Fruit fly (Drosophila melanogaster) whole organism, embryonic: ENCODE data around the gene shv.

Experiments used
- Ada2b ChIP-seq: fragments of 200-800 bp; sonication (Bioruptor generic); IDR thresholded peaks from 2 replicates; pipeline ENCODE4 v1.3.6; 2022; ENCODE audit warnings: missing biosample characterization, missing genetic modification characterization
- Adf1 ChIP-seq: fragments of 200-800 bp; sonication (Bioruptor generic); IDR thresholded peaks from 2 replicates; pipeline ENCODE4 v1.3.6; 2022; ENCODE audit warnings: missing biosample characterization, missing genetic modification characterization
- Bdp1 ChIP-seq: fragments of 200-800 bp; sonication (Bioruptor generic); optimal IDR thresholded peaks from 3 replicates; lab custom pipeline; 2016; ENCODE audit warnings: missing biosample characterization, missing genetic modification characterization
- CG10267 ChIP-seq: fragments of 200-800 bp; sonication (Bioruptor generic); optimal IDR thresholded peaks from 2 replicates; lab custom pipeline; 2018; ENCODE audit warnings: missing biosample characterization, mild to moderate bottlenecking, missing genetic modification characterization, moderate library complexity
- CG10654 ChIP-seq: fragments of 200-800 bp; sonication (Bioruptor generic); optimal IDR thresholded peaks from 2 replicates; lab custom pipeline; 2016; ENCODE audit warnings: missing biosample characterization, missing genetic modification characterization
- CG12744 ChIP-seq: fragments of 200-800 bp; sonication (Bioruptor generic); optimal IDR thresholded peaks from 2 replicates; lab custom pipeline; 2016; ENCODE audit warnings: missing biosample characterization, missing genetic modification characterization
- CG14014 ChIP-seq: fragments of 200-800 bp; sonication (Bioruptor generic); IDR thresholded peaks from 2 replicates; pipeline ENCODE4 v1.3.6; 2022; ENCODE audit warnings: missing biosample characterization, missing genetic modification characterization
- CG1603 ChIP-seq: fragments of 200-800 bp; sonication (Bioruptor generic); optimal IDR thresholded peaks from 2 replicates; lab custom pipeline; 2019; ENCODE audit warnings: missing biosample characterization, mild to moderate bottlenecking, missing genetic modification characterization, moderate library complexity
- CG16815 ChIP-seq: fragments of 200-800 bp; sonication (Bioruptor generic); optimal IDR thresholded peaks from 3 replicates; lab custom pipeline; 2017; ENCODE audit warnings: missing biosample characterization, mild to moderate bottlenecking, missing genetic modification characterization
- CG17829 ChIP-seq: fragments of 200-800 bp; optimal IDR thresholded peaks from 2 replicates; lab custom pipeline; 2019; ENCODE audit warnings: missing biosample characterization, mild to moderate bottlenecking, missing genetic modification characterization, moderate library complexity
- CG18011 ChIP-seq: fragments of 200-800 bp; sonication (Bioruptor generic); optimal IDR thresholded peaks from 2 replicates; lab custom pipeline; 2017; ENCODE audit warnings: missing biosample characterization, missing genetic modification characterization, mild to moderate bottlenecking, moderate library complexity, missing genotype
- CG1832 ChIP-seq: fragments of 200-800 bp; sonication (Bioruptor generic); optimal IDR thresholded peaks from 2 replicates; lab custom pipeline; 2017; ENCODE audit warnings: missing biosample characterization, mild to moderate bottlenecking, missing genetic modification characterization, inconsistent platforms
- CG30403 ChIP-seq: fragments of 200-800 bp; sonication (Bioruptor generic); optimal IDR thresholded peaks from 3 replicates; lab custom pipeline; 2016; ENCODE audit warnings: missing biosample characterization, missing genetic modification characterization
- CG30431 ChIP-seq: fragments of 200-800 bp; sonication (Bioruptor generic); optimal IDR thresholded peaks from 2 replicates; lab custom pipeline; 2017; ENCODE audit warnings: missing biosample characterization, missing genetic modification characterization
- CG3065 ChIP-seq: fragments of 200-800 bp; sonication (Bioruptor generic); optimal IDR thresholded peaks from 2 replicates; lab custom pipeline; 2016; ENCODE audit warnings: missing biosample characterization, missing genetic modification characterization
- CG31224 ChIP-seq: fragments of 200-800 bp; sonication (Bioruptor generic); IDR thresholded peaks from 2 replicates; pipeline ENCODE4 v1.3.6; 2022; ENCODE audit warnings: missing biosample characterization, missing genetic modification characterization
- CG33557 ChIP-seq: fragments of 200-800 bp; sonication (Bioruptor generic); optimal IDR thresholded peaks from 2 replicates; lab custom pipeline; 2019; ENCODE audit warnings: missing biosample characterization, mild to moderate bottlenecking, missing genetic modification characterization, moderate library complexity
- CG3407 ChIP-seq: fragments of 200-800 bp; sonication (Bioruptor generic); optimal IDR thresholded peaks from 2 replicates; lab custom pipeline; 2018; ENCODE audit warnings: missing biosample characterization, mild to moderate bottlenecking, missing genetic modification characterization
- CG3838 ChIP-seq: fragments of 200-800 bp; sonication (Bioruptor generic); optimal IDR thresholded peaks from 3 replicates; lab custom pipeline; 2016; ENCODE audit warnings: missing biosample characterization, missing genetic modification characterization
- CG4854 ChIP-seq: fragments of 200-800 bp; sonication (Bioruptor generic); optimal IDR thresholded peaks from 2 replicates; lab custom pipeline; 2016; ENCODE audit warnings: missing biosample characterization, missing genetic modification characterization, inconsistent platforms
- CG6813 ChIP-seq: fragments of 200-800 bp; sonication (Bioruptor generic); optimal IDR thresholded peaks from 2 replicates; lab custom pipeline; 2017; ENCODE audit warnings: missing biosample characterization, missing genetic modification characterization, mild to moderate bottlenecking, moderate library complexity, missing genetic modification reagents
- CG8089 ChIP-seq: fragments of 200-800 bp; sonication (Bioruptor generic); optimal IDR thresholded peaks from 3 replicates; lab custom pipeline; 2016; ENCODE audit warnings: missing biosample characterization, missing genetic modification characterization
- CG9215 ChIP-seq: fragments of 200-800 bp; sonication (Bioruptor generic); IDR thresholded peaks from 2 replicates; pipeline ENCODE4 v1.3.6; 2022; ENCODE audit warnings: missing biosample characterization, missing genetic modification characterization
- D19B ChIP-seq: fragments of 200-800 bp; sonication (Bioruptor generic); optimal IDR thresholded peaks from 2 replicates; lab custom pipeline; 2017; ENCODE audit warnings: missing biosample characterization, mild to moderate bottlenecking, missing genetic modification characterization
- Eip74EF ChIP-seq, 2 experiments: fragments of 200-800 bp in 1 of 2; fragments of >200 bp in 1 of 2; sonication (Bioruptor generic) in 1 of 2; optimal IDR thresholded peaks; 2 replicates each; lab custom pipeline; 2017 to 2019; ENCODE audit warnings: missing biosample characterization in 2 of 2, missing genetic modification characterization in 2 of 2, mild to moderate bottlenecking in 1 of 2, moderate library complexity in 1 of 2
- Elba2 ChIP-seq: fragments of 200-800 bp; sonication (Bioruptor generic); optimal IDR thresholded peaks from 3 replicates; lab custom pipeline; 2016; ENCODE audit warnings: missing biosample characterization, missing genetic modification characterization
- Hr3 ChIP-seq: fragments of 200-800 bp; sonication (Bioruptor generic); optimal IDR thresholded peaks from 3 replicates; lab custom pipeline; 2016; ENCODE audit warnings: missing biosample characterization, missing genetic modification characterization
- Lhr ChIP-seq: fragments of 200-800 bp; sonication (Bioruptor generic); optimal IDR thresholded peaks from 3 replicates; lab custom pipeline; 2017; ENCODE audit warnings: mild to moderate bottlenecking, missing biosample characterization, missing genetic modification reagents, missing genetic modification characterization
- MBD-R2 ChIP-seq: fragments of 200-800 bp; sonication (Bioruptor generic); IDR thresholded peaks from 2 replicates; pipeline ENCODE4 v1.3.6; 2022; ENCODE audit warnings: missing biosample characterization, missing genetic modification characterization
- Meics ChIP-seq: fragments of 200-800 bp; sonication (Bioruptor generic); optimal IDR thresholded peaks from 2 replicates; lab custom pipeline; 2017; ENCODE audit warnings: missing biosample characterization, mild to moderate bottlenecking, missing genetic modification characterization
- Mrtf ChIP-seq: fragments of 200-800 bp; sonication (Bioruptor generic); IDR thresholded peaks from 3 replicates; pipeline ENCODE4 v1.3.6; 2022; ENCODE audit warnings: missing biosample characterization, missing genetic modification characterization
- Optix ChIP-seq: fragments of 200-800 bp; sonication (Bioruptor generic); IDR thresholded peaks from 3 replicates; pipeline ENCODE4 v1.3.6; 2022; ENCODE audit warnings: missing biosample characterization, missing genetic modification characterization
- Poxn ChIP-seq: fragments of 200-800 bp; sonication (Bioruptor generic); IDR thresholded peaks from 2 replicates; pipeline ENCODE4 v1.3.6; 2022; ENCODE audit warnings: missing biosample characterization, missing genetic modification characterization
- Stat92E ChIP-seq, 3 experiments: fragments of >200 bp in 2 of 3; fragments of 200-800 bp in 1 of 3; sonication (Bioruptor generic) in 1 of 3; optimal IDR thresholded peaks; 2 replicates each; lab custom pipeline; 2017 to 2019; ENCODE audit warnings: missing biosample characterization in 3 of 3, missing genetic modification characterization in 3 of 3, mild to moderate bottlenecking in 1 of 3, moderate library complexity in 1 of 3
- Xrp1 ChIP-seq: fragments of 200-800 bp; sonication (Bioruptor generic); IDR thresholded peaks from 2 replicates; pipeline ENCODE4 v1.3.6; 2022; ENCODE audit warnings: missing biosample characterization, missing genetic modification characterization
- aop ChIP-seq: fragments of 200-800 bp; sonication (Bioruptor generic); IDR thresholded peaks from 2 replicates; pipeline ENCODE4 v1.3.6; 2022; ENCODE audit warnings: missing biosample characterization, missing genetic modification characterization
- bab2 ChIP-seq: fragments of 200-800 bp; sonication (Bioruptor generic); optimal IDR thresholded peaks from 2 replicates; lab custom pipeline; 2016; ENCODE audit warnings: missing biosample characterization, missing genetic modification characterization
- dati ChIP-seq: fragments of 200-800 bp; sonication (Bioruptor generic); IDR thresholded peaks from 2 replicates; pipeline ENCODE4 v1.3.6; 2022; ENCODE audit warnings: missing biosample characterization, missing genetic modification characterization
- emc ChIP-seq: fragments of 200-800 bp; sonication (Bioruptor generic); optimal IDR thresholded peaks from 2 replicates; lab custom pipeline; 2016; ENCODE audit warnings: missing biosample characterization, missing genetic modification characterization
- ewg ChIP-seq: fragments of 200-800 bp; sonication (Bioruptor generic); optimal IDR thresholded peaks from 3 replicates; lab custom pipeline; 2017; ENCODE audit warnings: mild to moderate bottlenecking, missing biosample characterization, missing genetic modification reagents, missing genetic modification characterization
- fd3F ChIP-seq: fragments of 200-800 bp; sonication (Bioruptor generic); optimal IDR thresholded peaks from 2 replicates; lab custom pipeline; 2018; ENCODE audit warnings: missing biosample characterization, mild to moderate bottlenecking, missing genetic modification characterization, moderate library complexity
- gfzf ChIP-seq: fragments of 200-800 bp; sonication (Bioruptor generic); optimal IDR thresholded peaks from 2 replicates; lab custom pipeline; 2016; ENCODE audit warnings: missing biosample characterization, mild to moderate bottlenecking, missing genetic modification characterization, moderate library complexity
- hbn ChIP-seq: fragments of 200-800 bp; sonication (Bioruptor generic); IDR thresholded peaks from 2 replicates; pipeline ENCODE4 v1.3.6; 2022; ENCODE audit warnings: missing biosample characterization, missing genetic modification characterization; ENCODE audit not compliant: partially characterized antibody
- inv ChIP-seq: fragments of 200-800 bp; sonication (Bioruptor generic); IDR thresholded peaks from 2 replicates; pipeline ENCODE4 v1.3.6; 2022; ENCODE audit warnings: missing biosample characterization, missing genetic modification characterization; ENCODE audit not compliant: partially characterized antibody
- nom ChIP-seq: fragments of 200-800 bp; sonication (Bioruptor generic); optimal IDR thresholded peaks from 2 replicates; lab custom pipeline; 2017; ENCODE audit warnings: missing biosample characterization, missing genetic modification characterization, mild to moderate bottlenecking, moderate library complexity, missing genetic modification reagents
- org-1 ChIP-seq: fragments of 200-800 bp; sonication (Bioruptor generic); optimal IDR thresholded peaks from 2 replicates; lab custom pipeline; 2017; ENCODE audit warnings: missing biosample characterization, missing genetic modification characterization
- pita ChIP-seq: fragments of 200-800 bp; sonication (Bioruptor generic); optimal IDR thresholded peaks from 2 replicates; lab custom pipeline; 2017; ENCODE audit warnings: missing biosample characterization, mild to moderate bottlenecking, missing genetic modification characterization
- ranshi ChIP-seq: fragments of 200-800 bp; sonication (Bioruptor generic); IDR thresholded peaks from 2 replicates; pipeline ENCODE4 v1.3.6; 2022; ENCODE audit warnings: missing biosample characterization, missing genetic modification characterization
- run ChIP-seq: fragments of 200-800 bp; sonication (Bioruptor generic); optimal IDR thresholded peaks from 3 replicates; lab custom pipeline; 2018; ENCODE audit warnings: missing biosample characterization, mild to moderate bottlenecking, missing genetic modification characterization
- wek ChIP-seq: fragments of 200-800 bp; sonication (Bioruptor generic); optimal IDR thresholded peaks from 3 replicates; lab custom pipeline; 2018; ENCODE audit warnings: missing biosample characterization, mild to moderate bottlenecking, missing genetic modification characterization, moderate library complexity

Gene shv

DNA sequence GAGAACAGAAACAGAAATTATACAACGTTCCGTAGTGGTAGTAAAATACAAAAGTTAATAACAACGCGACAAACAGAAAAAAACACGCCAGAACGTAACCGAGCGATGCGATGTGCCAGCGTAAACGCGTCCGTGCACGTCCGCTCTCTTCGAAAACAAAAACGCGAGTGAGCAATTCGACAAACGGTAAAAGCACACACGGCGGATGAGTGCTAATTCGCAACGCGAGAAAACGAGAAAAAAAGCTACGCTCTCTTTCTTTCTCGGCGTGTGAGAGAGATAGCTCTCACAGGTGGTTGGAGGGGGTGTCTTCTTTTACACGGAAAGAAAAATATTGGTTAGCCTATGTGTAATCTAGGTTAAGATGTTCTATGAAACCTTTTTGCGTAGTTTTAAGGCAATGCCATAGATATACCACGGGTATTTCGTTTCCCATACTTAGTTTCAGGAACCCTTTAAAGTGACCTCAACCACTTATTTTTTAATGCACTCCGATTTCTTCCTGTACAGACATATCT lies 19.2 kb downstream of the shv start, which contains the start of gene CG4297 (continued):
- peak; percentile 90 for TF ChIP-seq CG4854 (GFP tag; lab: Kevin White, UChicago)
- TF ChIP-seq Hr3 (GFP tag; lab: Kevin White, UChicago): peak; percentile 92
- TF ChIP-seq Elba2 (GFP tag; lab: Kevin White, UChicago): no peak
- TF ChIP-seq nom (GFP tag; lab: Kevin White, UChicago): peak; percentile 85
- TF ChIP-seq Xrp1: no peak
- TF ChIP-seq CG1603 (tag; lab: Kevin White, UChicago): peak; percentile 93
- TF ChIP-seq CG12744 (GFP tag; lab: Kevin White, UChicago): peak; percentile 84
- peak; percentile 94 for TF ChIP-seq CG30403 (GFP tag; lab: Kevin White, UChicago)
- no peak for TF ChIP-seq dati (GFP tag; lab: Robert Waterston, UW)
- no peak for TF ChIP-seq aop (GFP tag; lab: Robert Waterston, UW)
- TF ChIP-seq hbn (GFP tag; lab: Robert Waterston, UW): no peak
- TF ChIP-seq org-1 (GFP tag; lab: Kevin White, UChicago): peak; percentile 93
- TF ChIP-seq Optix: no peak
- no peak for TF ChIP-seq Mrtf (GFP tag; lab: Robert Waterston, UW)
- peak; percentile 89 for TF ChIP-seq wek (GFP tag; lab: Kevin White, UChicago)
- TF ChIP-seq Ada2b (GFP tag; lab: Robert Waterston, UW): no peak
- no peak for TF ChIP-seq inv (GFP tag; lab: Robert Waterston, UW)
- peak; percentile 82 for TF ChIP-seq Bdp1 (GFP tag; lab: Kevin White, UChicago)
- TF ChIP-seq CG18011 (GFP tag; lab: Kevin White, UChicago): peak; percentile 75
- peak; percentile 42 for TF ChIP-seq CG1832 (GFP tag; lab: Kevin White, UChicago)
- peak; percentile 85 for TF ChIP-seq CG8089
- TF ChIP-seq MBD-R2 (GFP tag; lab: Robert Waterston, UW): no peak
- peak in 1 of 3 experiments; percentile 30 for TF ChIP-seq Stat92E (GFP tag; optimal IDR thresholded peaks at IDR 0.05; lab: Kevin White, UChicago)
- no peak for TF ChIP-seq Poxn (GFP tag; lab: Robert Waterston, UW)
- peak in 1 of 2 experiments; percentile 91 for TF ChIP-seq Eip74EF (GFP tag; optimal IDR thresholded peaks at IDR 0.05; lab: Kevin White, UChicago)
- TF ChIP-seq CG3838: peak; percentile 65
- TF ChIP-seq Meics (GFP tag; lab: Kevin White, UChicago): peak; percentile 94
- no peak for TF ChIP-seq Adf1 (GFP tag; lab: Robert Waterston, UW)
- peak; percentile 92 for TF ChIP-seq bab2 (GFP tag; lab: Kevin White, UChicago)
- TF ChIP-seq CG3407 (GFP tag; lab: Kevin White, UChicago): peak; percentile 86
- TF ChIP-seq run: peak; percentile 87
- no peak for TF ChIP-seq CG14014 (GFP tag; lab: Robert Waterston, UW)
- TF ChIP-seq CG30431: peak; percentile 86
- TF ChIP-seq CG10267 (tag; lab: Kevin White, UChicago): peak; percentile 82
- peak; percentile 91 for TF ChIP-seq CG17829
- TF ChIP-seq ranshi: no peak
- TF ChIP-seq CG3065 (GFP tag; lab: Kevin White, UChicago): peak; percentile 70
- TF ChIP-seq ewg: peak; percentile 85
- no peak for TF ChIP-seq pita (GFP tag; lab: Kevin White, UChicago)
- TF ChIP-seq CG33557 (GFP tag; lab: Kevin White, UChicago): peak; percentile 55
- peak; percentile 85 for TF ChIP-seq fd3F
- peak; percentile 92 for TF ChIP-seq CG6813 (GFP tag; lab: Kevin White, UChicago)
- peak; percentile 88 for TF ChIP-seq D19B (GFP tag; lab: Kevin White, UChicago)
- TF ChIP-seq gfzf (GFP tag; lab: Kevin White, UChicago): no peak
- no peak for TF ChIP-seq CG31224 (GFP tag; lab: Robert Waterston, UW)
- TF ChIP-seq CG10654 (GFP tag; lab: Kevin White, UChicago): peak; percentile 92
- TF ChIP-seq emc: peak; percentile 89
- peak; percentile 76 for TF ChIP-seq Lhr (GFP tag; lab: Kevin White, UChicago)
- no peak for TF ChIP-seq CG9215 (GFP tag; lab: Robert Waterston, UW)
- TF ChIP-seq CG16815: peak; percentile 77
